Worm (Caenorhabditis elegans) whole organism, L4/young adult: Measurements from ENCODE around the gene frm-2.

Experiments
- W03F9.2 ChIP-seq: fragments of 150-350 bp; optimal IDR thresholded peaks from 2 replicates; lab custom pipeline; 2014; ENCODE audit warnings: missing biosample characterization, missing genetic modification characterization
- dao-5 ChIP-seq: sonication (generic microtip); optimal IDR thresholded peaks from 2 replicates; lab custom pipeline; 2016; ENCODE audit warnings: missing genotype, missing genetic modification characterization, moderate library complexity, missing compliant biosample characterization
- him-1 ChIP-seq: sonication (generic microtip); optimal IDR thresholded peaks from 2 replicates; lab custom pipeline; 2016; ENCODE audit warnings: missing genotype, missing genetic modification reagents, missing genetic modification characterization, missing compliant biosample characterization

The frm-2 gene

ce11 chrIII:5990090-5990489, 8.2 kb upstream of the frm-2 start:
- TF ChIP-seq him-1 (tag; lab: Kevin White, UChicago): no peak
- no peak for TF ChIP-seq W03F9.2 (tag; lab: Kevin White, UChicago)
- TF ChIP-seq dao-5: no peak

- TF ChIP-seq dao-5 (no peak), W03F9.2 (tag; lab: Kevin White, UChicago) (no peak), him-1 (tag; lab: Kevin White, UChicago) (no peak)
Observed at ce11 chrIII:5988991-5989726, 7.2 kb upstream of the frm-2 start.

ce11 chrIII:5988461-5988860, 6.5 kb upstream of the frm-2 start:
- TF ChIP-seq him-1 (tag; lab: Kevin White, UChicago) (no peak), W03F9.2 (tag; lab: Kevin White, UChicago) (no peak), dao-5 (no peak)

- TF ChIP-seq dao-5 (no peak), him-1 (tag; lab: Kevin White, UChicago) (peak; percentile 55)
Observed at ce11 chrIII:5988010-5988409, 6.1 kb upstream of the frm-2 start.

ce11 chrIII:5985340-5985739, 3.4 kb upstream of the frm-2 start, which contains the start of gene T04C9.3:
Gene T04C9.3 (plus strand): TSS chrIII:5985640.
- no peak for TF ChIP-seq W03F9.2 (tag; lab: Kevin White, UChicago)
- no peak for TF ChIP-seq dao-5
- TF ChIP-seq him-1 (tag; lab: Kevin White, UChicago): no peak

ce11 chrIII:5982753-5983390, 946 bp upstream of the frm-2 start:
- TF ChIP-seq dao-5 (no peak), W03F9.2 (tag; lab: Kevin White, UChicago) (no peak), him-1 (tag; lab: Kevin White, UChicago) (no peak)

ce11 chrIII:5981407-5981806, 519 bp downstream of the frm-2 start:
- no peak for TF ChIP-seq him-1 (tag; lab: Kevin White, UChicago)
- TF ChIP-seq dao-5: no peak
- TF ChIP-seq W03F9.2 (tag; lab: Kevin White, UChicago): no peak

ce11 chrIII:5980274-5980918, 1.5 kb downstream of the frm-2 start:
- no peak for TF ChIP-seq W03F9.2 (tag; lab: Kevin White, UChicago)
- TF ChIP-seq dao-5: no peak
- no peak for TF ChIP-seq him-1 (tag; lab: Kevin White, UChicago)

ce11 chrIII:5976021-5976420, 5.9 kb downstream of the frm-2 start:
- TF ChIP-seq him-1 (tag; lab: Kevin White, UChicago) (no peak), dao-5 (no peak), W03F9.2 (tag; lab: Kevin White, UChicago) (no peak)

ce11 chrIII:5975005-5975730, 6.8 kb downstream of the frm-2 start, which contains the start of gene mlp-1:
Gene mlp-1 (minus strand): TSS chrIII:5975055.
- TF ChIP-seq dao-5 (no peak), him-1 (tag; lab: Kevin White, UChicago) (no peak), W03F9.2 (tag; lab: Kevin White, UChicago) (no peak)

ce11 chrIII:5967640-5968039, 14.3 kb downstream of the frm-2 start:
- TF ChIP-seq W03F9.2 (tag; lab: Kevin White, UChicago) (no peak), him-1 (tag; lab: Kevin White, UChicago) (no peak), dao-5 (no peak)

- TF ChIP-seq W03F9.2 (tag; lab: Kevin White, UChicago) (no peak), dao-5 (no peak), him-1 (tag; lab: Kevin White, UChicago) (no peak)
Observed at ce11 chrIII:5965839-5966463, 16.0 kb downstream of the frm-2 start, which contains the start of gene dct-6. Gene dct-6 (plus strand): TSS chrIII:5966413.

- TF ChIP-seq W03F9.2 (tag; lab: Kevin White, UChicago) (no peak), him-1 (tag; lab: Kevin White, UChicago) (no peak), dao-5 (no peak)
Observed at ce11 chrIII:5965368-5965767, 16.6 kb downstream of the frm-2 start.
